Worm (Caenorhabditis elegans) whole organism, L4/young adult: ENCODE data around the gene F44E2.10.

ENCODE experiments used
- dao-5 ChIP-seq: sonication (generic microtip); optimal IDR thresholded peaks from 2 replicates; lab custom pipeline; 2016; ENCODE audit warnings: missing genotype, missing genetic modification characterization, moderate library complexity, missing compliant biosample characterization
- him-1 ChIP-seq: sonication (generic microtip); optimal IDR thresholded peaks from 2 replicates; lab custom pipeline; 2016; ENCODE audit warnings: missing genotype, missing genetic modification reagents, missing genetic modification characterization, missing compliant biosample characterization

ce11 chrIII:8827128-8827527 lies 3.8 kb downstream of the F44E2.10 start, which contains the start of gene F54F2.9:
- TF ChIP-seq dao-5 (tag; lab: Kevin White, UChicago): no peak
- no peak for TF ChIP-seq him-1
